Worm (Caenorhabditis elegans) whole organism, L3 larva: ENCODE measurements around the gene fzy-1.
A peak's percentile ranks its signal among the peaks of the same experiment; 100 is the strongest.

Experiments
- ZK546.5 ChIP-seq: sonication (generic microtip); optimal IDR thresholded peaks from 2 replicates; lab custom pipeline; 2017; ENCODE audit warnings: missing biosample characterization, missing genetic modification characterization
- aly-2 ChIP-seq: fragments of 150-350 bp; optimal IDR thresholded peaks from 2 replicates; lab custom pipeline; 2014; ENCODE audit warnings: missing biosample characterization, missing genetic modification characterization
- ceh-28 ChIP-seq: fragments of 150-350 bp; optimal IDR thresholded peaks from 2 replicates; lab custom pipeline; 2014; ENCODE audit warnings: missing biosample characterization, missing genetic modification reagents, missing genetic modification characterization
- egl-27 ChIP-seq: sonication (generic microtip); optimal IDR thresholded peaks from 4 replicates; lab custom pipeline; 2017; ENCODE audit warnings: missing biosample characterization, missing genetic modification reagents, missing genetic modification characterization
- elt-1 ChIP-seq: fragments of 150-350 bp; optimal IDR thresholded peaks from 2 replicates; lab custom pipeline; 2014; ENCODE audit warnings: missing biosample characterization, missing genetic modification characterization
- elt-2 ChIP-seq: sonication (generic microtip); optimal IDR thresholded peaks from 2 replicates; lab custom pipeline; 2016; ENCODE audit warnings: missing genetic modification reagents, mild to moderate bottlenecking, missing genetic modification characterization, missing compliant biosample characterization
- eor-1 ChIP-seq, 2 experiments: fragments of 150-350 bp; optimal IDR thresholded peaks; 2 replicates each; lab custom pipeline; 2014 to 2018; ENCODE audit warnings: missing biosample characterization in 2 of 2, missing genetic modification characterization in 2 of 2
- fkh-10 ChIP-seq: sonication (generic microtip); optimal IDR thresholded peaks from 2 replicates; lab custom pipeline; 2017; ENCODE audit warnings: missing biosample characterization, missing genetic modification reagents, missing genetic modification characterization
- fkh-2 ChIP-seq: fragments of 150-350 bp; optimal IDR thresholded peaks from 2 replicates; lab custom pipeline; 2014; ENCODE audit warnings: missing biosample characterization, missing genetic modification reagents, missing genetic modification characterization
- fos-1 ChIP-seq: fragments of 150-350 bp; optimal IDR thresholded peaks from 2 replicates; lab custom pipeline; 2014; ENCODE audit warnings: missing biosample characterization, missing genetic modification characterization
- hmg-11 ChIP-seq: sonication (generic microtip); optimal IDR thresholded peaks from 2 replicates; lab custom pipeline; 2016; ENCODE audit warnings: missing genetic modification characterization, missing compliant biosample characterization
- lsy-12 ChIP-seq: sonication (generic microtip); optimal IDR thresholded peaks from 2 replicates; lab custom pipeline; 2016; ENCODE audit warnings: mild to moderate bottlenecking, missing genetic modification characterization, missing compliant biosample characterization
- mdl-1 ChIP-seq: fragments of 150-350 bp; optimal IDR thresholded peaks from 2 replicates; lab custom pipeline; 2014; ENCODE audit warnings: missing biosample characterization, missing genetic modification characterization
- nhr-11 ChIP-seq: fragments of 150-350 bp; optimal IDR thresholded peaks from 2 replicates; lab custom pipeline; 2014; ENCODE audit warnings: missing biosample characterization, missing genetic modification characterization
- nhr-12 ChIP-seq: fragments of 150-350 bp; optimal IDR thresholded peaks from 2 replicates; lab custom pipeline; 2014; ENCODE audit warnings: missing biosample characterization, missing genetic modification characterization
- nhr-23 ChIP-seq: fragments of 150-350 bp; optimal IDR thresholded peaks from 2 replicates; lab custom pipeline; 2014; ENCODE audit warnings: missing biosample characterization, missing genetic modification reagents, missing genetic modification characterization
- nhr-237 ChIP-seq: fragments of 150-350 bp; optimal IDR thresholded peaks from 2 replicates; lab custom pipeline; 2014; ENCODE audit warnings: missing biosample characterization, missing genetic modification characterization
- nhr-25 ChIP-seq: sonication (generic microtip); optimal IDR thresholded peaks from 2 replicates; lab custom pipeline; 2017; ENCODE audit warnings: missing biosample characterization, missing genetic modification characterization
- nhr-28 ChIP-seq: fragments of 150-350 bp; optimal IDR thresholded peaks from 2 replicates; lab custom pipeline; 2014; ENCODE audit warnings: missing biosample characterization, missing genetic modification characterization
- nhr-67 ChIP-seq: fragments of 150-350 bp; optimal IDR thresholded peaks from 2 replicates; lab custom pipeline; 2014; ENCODE audit warnings: missing biosample characterization, missing genetic modification characterization
- nhr-76 ChIP-seq: fragments of 150-350 bp; sonication (generic microtip); optimal IDR thresholded peaks from 5 replicates; lab custom pipeline; 2014; ENCODE audit warnings: missing biosample characterization, missing genetic modification characterization
- nhr-77 ChIP-seq: fragments of 150-350 bp; optimal IDR thresholded peaks from 2 replicates; lab custom pipeline; 2014; ENCODE audit warnings: missing biosample characterization, missing genetic modification characterization
- pqm-1 ChIP-seq: fragments of 150-350 bp; optimal IDR thresholded peaks from 2 replicates; lab custom pipeline; 2017; ENCODE audit warnings: missing biosample characterization, missing genetic modification characterization, inconsistent platforms
- sea-2 ChIP-seq: fragments of 150-350 bp; sonication (generic microtip); optimal IDR thresholded peaks from 4 replicates; lab custom pipeline; 2014; ENCODE audit warnings: missing biosample characterization, missing genetic modification reagents, missing genetic modification characterization
- snpc-4 ChIP-seq: fragments of 150-350 bp; optimal IDR thresholded peaks from 2 replicates; lab custom pipeline; 2014; ENCODE audit warnings: missing biosample characterization, missing genetic modification characterization
- tbx-2 ChIP-seq: sonication (generic microtip); optimal IDR thresholded peaks from 2 replicates; lab custom pipeline; 2016; ENCODE audit warnings: mild to moderate bottlenecking, missing genetic modification characterization, missing compliant biosample characterization
- unc-39 ChIP-seq: sonication (generic microtip); optimal IDR thresholded peaks from 4 replicates; lab custom pipeline; 2017; ENCODE audit warnings: missing biosample characterization, missing genetic modification characterization
- ztf-11 ChIP-seq: fragments of 150-350 bp; optimal IDR thresholded peaks from 2 replicates; lab custom pipeline; 2014; ENCODE audit warnings: missing biosample characterization, missing genetic modification characterization
- ztf-4 ChIP-seq: fragments of 150-350 bp; optimal IDR thresholded peaks from 2 replicates; lab custom pipeline; 2014; ENCODE audit warnings: missing biosample characterization, missing genetic modification characterization

The fzy-1 gene

ce11 chrII:5512473-5513097, 12.0 kb downstream of the fzy-1 start:
- TF ChIP-seq elt-2 (tag; lab: Kevin White, UChicago) (peak; percentile 100), pqm-1 (tag; lab: Kevin White, UChicago) (peak; percentile 68), lsy-12 (tag; lab: Kevin White, UChicago) (no peak)
- TF ChIP-seq, all 47 proteins: peak for 2

- TF ChIP-seq nhr-11 (tag; lab: Kevin White, UChicago) = no peak
- TF ChIP-seq elt-2 (tag; lab: Kevin White, UChicago) = peak; percentile 64
- TF ChIP-seq pqm-1 (tag; lab: Kevin White, UChicago) = peak; percentile 38
Measured at ce11 chrII:5514846-5515245, 14.3 kb downstream of the fzy-1 start, which contains the start of gene sahd-1. Gene sahd-1 (minus strand): TSS chrII:5514945.

DNA sequence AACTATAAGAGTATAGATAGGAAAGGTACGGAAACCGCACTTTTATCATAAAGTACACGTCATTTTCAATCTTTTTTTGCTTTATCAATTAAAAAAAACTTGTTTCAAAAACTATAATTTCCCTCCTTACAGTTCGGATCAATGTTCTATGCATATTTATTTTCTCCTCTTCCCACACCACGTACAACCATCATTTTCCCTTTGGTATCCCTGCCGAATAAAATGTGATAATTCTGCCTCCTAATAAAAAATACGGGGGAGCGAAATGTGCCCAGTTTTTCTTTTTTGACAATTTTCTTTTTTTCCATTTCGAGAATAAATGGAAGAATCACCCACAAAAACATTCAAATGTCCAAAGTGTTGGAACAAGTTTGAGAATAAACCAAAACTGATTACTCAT, 15.0 kb downstream of the fzy-1 start, which contains the start of gene ZK177.3:
Gene ZK177.3 (plus strand): TSS at position 301 of the 400 bp plus-strand sequence.
- no peak for TF ChIP-seq nhr-237
- no peak for TF ChIP-seq sea-2 (GFP tag; lab: Kevin White, UChicago)
- no peak for TF ChIP-seq ztf-4 (tag; lab: Kevin White, UChicago)
- TF ChIP-seq nhr-23 (tag; lab: Kevin White, UChicago) = no peak
- TF ChIP-seq unc-39 (tag; lab: Kevin White, UChicago) = no peak
- no peak for TF ChIP-seq ZK546.5
- peak; percentile 65 for TF ChIP-seq elt-2 (tag; lab: Kevin White, UChicago)

ce11 chrII:5517643-5518042, 17.1 kb downstream of the fzy-1 start, which contains the start of gene ZK177.9:
Gene ZK177.9 (minus strand): TSS chrII:5517743.
- TF ChIP-seq hmg-11 (tag; lab: Kevin White, UChicago) (no peak), fos-1 (tag; lab: Kevin White, UChicago) (no peak), mdl-1 (tag; lab: Kevin White, UChicago) (no peak), fkh-10 (GFP tag; lab: Kevin White, UChicago) (no peak), nhr-76 (tag; lab: Kevin White, UChicago) (no peak), aly-2 (no peak), ztf-4 (tag; lab: Kevin White, UChicago) (no peak), nhr-67 (tag; lab: Kevin White, UChicago) (no peak), nhr-77 (tag; lab: Kevin White, UChicago) (no peak), elt-1 (tag; lab: Kevin White, UChicago) (no peak), nhr-28 (tag; lab: Kevin White, UChicago) (no peak), nhr-12 (no peak), ceh-28 (tag; lab: Kevin White, UChicago) (no peak), eor-1 (tag; optimal IDR thresholded peaks at IDR 0.05; lab: Kevin White, UChicago) (no peak), fkh-2 (tag; lab: Kevin White, UChicago) (no peak), egl-27 (tag; lab: Kevin White, UChicago) (no peak)
- TF ChIP-seq, all 47 proteins: peak for 0

- TF ChIP-seq unc-39 (tag; lab: Kevin White, UChicago) (no peak), ztf-4 (tag; lab: Kevin White, UChicago) (no peak)
Measured at ce11 chrII:5518055-5518454, 17.5 kb downstream of the fzy-1 start.

DNA sequence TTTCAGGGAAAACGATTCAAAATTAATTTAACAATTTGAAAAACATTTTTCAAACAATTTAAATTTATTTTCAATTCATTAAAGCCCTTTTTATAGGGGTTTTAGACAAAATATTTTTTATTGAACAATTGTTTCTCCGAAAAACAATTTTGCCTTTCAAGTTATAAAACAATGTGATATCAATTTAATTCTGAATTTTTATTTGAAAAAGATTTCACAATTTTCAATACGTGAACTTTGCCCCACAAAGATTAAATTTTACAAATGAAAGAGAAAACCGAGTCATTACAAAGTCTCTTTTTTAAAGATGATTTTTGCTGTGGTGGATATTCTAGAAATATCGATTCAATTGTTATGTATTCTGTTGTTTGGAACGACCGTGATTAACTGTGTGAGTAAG, 18.3 kb downstream of the fzy-1 start, which contains the start of gene ZK177.2:
Gene ZK177.2 (plus strand): TSS at position 301 of the 400 bp plus-strand sequence.
- no peak for TF ChIP-seq eor-1 (tag; optimal IDR thresholded peaks at IDR 0.05; lab: Kevin White, UChicago)
- no peak for TF ChIP-seq nhr-28 (tag; lab: Kevin White, UChicago)
- TF ChIP-seq elt-1 (tag; lab: Kevin White, UChicago) = no peak
- no peak for TF ChIP-seq egl-27 (tag; lab: Kevin White, UChicago)
- no peak for TF ChIP-seq fos-1 (tag; lab: Kevin White, UChicago)
- no peak for TF ChIP-seq mdl-1 (tag; lab: Kevin White, UChicago)
- no peak for TF ChIP-seq ceh-28 (tag; lab: Kevin White, UChicago)
- TF ChIP-seq nhr-25 (tag; lab: Kevin White, UChicago) = no peak
- TF ChIP-seq tbx-2 = no peak

ce11 chrII:5521411-5521810, 20.8 kb downstream of the fzy-1 start, which contains the start of gene ZK177.12:
Gene ZK177.12 (plus strand): TSS chrII:5521711.
- TF ChIP-seq ztf-4 (tag; lab: Kevin White, UChicago) (no peak), fkh-10 (GFP tag; lab: Kevin White, UChicago) (no peak), snpc-4 (tag; lab: Kevin White, UChicago) (no peak), nhr-23 (tag; lab: Kevin White, UChicago) (no peak), nhr-25 (tag; lab: Kevin White, UChicago) (no peak), nhr-67 (tag; lab: Kevin White, UChicago) (no peak), eor-1 (tag; optimal IDR thresholded peaks at IDR 0.05; lab: Kevin White, UChicago) (no peak), ztf-11 (tag; lab: Kevin White, UChicago) (no peak)
- TF ChIP-seq, all 47 proteins: peak for 0
